Worm (Caenorhabditis elegans) whole organism, L4 larva: ENCODE results near the gene T28C6.10.
"Not testable (repeated sequence)": the region's sequence is repeated elsewhere in the genome, so short reads cannot be mapped to it uniquely, and the experiment has no call there.

Source experiments
- R02D3.7 ChIP-seq: fragments of 150-350 bp; sonication (generic microtip); optimal IDR thresholded peaks from 3 replicates; lab custom pipeline; 2014; ENCODE audit warnings: missing biosample characterization, missing genetic modification characterization
- T20F7.1 ChIP-seq: fragments of 200-800 bp; sonication (Bioruptor generic); optimal IDR thresholded peaks from 2 replicates; lab custom pipeline; 2018; ENCODE audit warnings: mild to moderate bottlenecking, missing genetic modification characterization, missing compliant biosample characterization
- Y5F2A.4 ChIP-seq: fragments of 200-800 bp; sonication (Bioruptor generic); optimal IDR thresholded peaks from 2 replicates; lab custom pipeline; 2018; ENCODE audit warnings: mild to moderate bottlenecking, missing genetic modification characterization, missing compliant biosample characterization
- Y75B8A.6 ChIP-seq: fragments of 200-800 bp; sonication (Bioruptor generic); IDR thresholded peaks from 2 replicates; pipeline ENCODE4 v1.3.6; 2022; ENCODE audit warnings: missing genetic modification reagents, missing genetic modification characterization, missing compliant biosample characterization
- ZK546.5 ChIP-seq, 2 experiments: sonication (generic microtip); optimal IDR thresholded peaks; 2 replicates each; lab custom pipeline; 2017; ENCODE audit warnings: missing biosample characterization in 2 of 2, missing genetic modification characterization in 2 of 2
- aly-2 ChIP-seq: sonication (generic microtip); optimal IDR thresholded peaks from 2 replicates; lab custom pipeline; 2018; ENCODE audit warnings: missing biosample characterization, missing genetic modification characterization
- attf-4 ChIP-seq: sonication (generic microtip); optimal IDR thresholded peaks from 3 replicates; lab custom pipeline; 2017; ENCODE audit warnings: missing biosample characterization, missing genetic modification characterization
- ceh-20 ChIP-seq: fragments of 200-800 bp; sonication (Bioruptor generic); IDR thresholded peaks from 2 replicates; pipeline ENCODE4 v1.3.6; 2022; ENCODE audit warnings: missing genetic modification reagents, missing genetic modification characterization, missing compliant biosample characterization
- ceh-32 ChIP-seq: sonication (generic microtip); optimal IDR thresholded peaks from 2 replicates; lab custom pipeline; 2016; ENCODE audit warnings: mild to moderate bottlenecking, missing genetic modification characterization, missing compliant biosample characterization; ENCODE audit not compliant: poor library complexity
- ceh-44 ChIP-seq: fragments of 200-800 bp; sonication (Bioruptor generic); IDR thresholded peaks from 2 replicates; pipeline ENCODE4 v1.3.6; 2022; ENCODE audit warnings: missing genetic modification reagents, missing genetic modification characterization, missing compliant biosample characterization
- cey-2 ChIP-seq: sonication (generic microtip); optimal IDR thresholded peaks from 3 replicates; lab custom pipeline; 2017; ENCODE audit warnings: missing genetic modification characterization, mild to moderate bottlenecking, missing compliant biosample characterization, antibody characterized with exemption, borderline replicate concordance; ENCODE audit not compliant: insufficient read depth
- daf-16 ChIP-seq, 3 experiments: sonication (generic microtip); optimal IDR thresholded peaks; 2 replicates each; lab custom pipeline; 2016 to 2017; ENCODE audit warnings: missing genetic modification characterization in 3 of 3, missing genetic modification reagents in 3 of 3, mild to moderate bottlenecking in 2 of 3, missing compliant biosample characterization in 2 of 3, missing biosample characterization in 1 of 3, moderate library complexity in 1 of 3
- hlh-11 ChIP-seq: fragments of 200-800 bp; sonication (Bioruptor generic); optimal IDR thresholded peaks from 2 replicates; lab custom pipeline; 2018; ENCODE audit warnings: mild to moderate bottlenecking, missing genetic modification characterization, missing compliant biosample characterization
- lim-7 ChIP-seq: fragments of 200-800 bp; sonication (Bioruptor generic); IDR thresholded peaks from 2 replicates; pipeline ENCODE4 v1.3.6; 2022; ENCODE audit warnings: missing genetic modification characterization, missing compliant biosample characterization
- lin-38 ChIP-seq: fragments of 200-800 bp; sonication (Bioruptor generic); IDR thresholded peaks from 2 replicates; pipeline ENCODE4 v1.3.6; 2022; ENCODE audit warnings: missing genetic modification reagents, missing genetic modification characterization, missing compliant biosample characterization
- lir-3 ChIP-seq: sonication (generic microtip); optimal IDR thresholded peaks from 2 replicates; lab custom pipeline; 2016; ENCODE audit warnings: mild to moderate bottlenecking, missing genetic modification characterization, missing compliant biosample characterization
- mxl-2 ChIP-seq: fragments of 200-800 bp; sonication (Bioruptor generic); conservative IDR thresholded peaks from 2 replicates; pipeline ENCODE4 v1.3.6; 2022; ENCODE audit warnings: missing genetic modification reagents, missing genetic modification characterization, missing compliant biosample characterization
- mxl-3 ChIP-seq: fragments of 200-800 bp; sonication (Bioruptor generic); optimal IDR thresholded peaks from 2 replicates; lab custom pipeline; 2018; ENCODE audit warnings: mild to moderate bottlenecking, missing genetic modification characterization, missing compliant biosample characterization
- nhr-25 ChIP-seq: sonication (generic microtip); optimal IDR thresholded peaks from 2 replicates; lab custom pipeline; 2017; ENCODE audit warnings: missing genetic modification characterization, mild to moderate bottlenecking, missing compliant biosample characterization, antibody characterized with exemption, moderate library complexity, borderline replicate concordance; ENCODE audit not compliant: insufficient read depth
- nhr-28 ChIP-seq: fragments of 150-350 bp; optimal IDR thresholded peaks from 2 replicates; lab custom pipeline; 2014; ENCODE audit warnings: missing biosample characterization, missing genetic modification characterization
- nhr-42 ChIP-seq: fragments of 200-800 bp; sonication (Bioruptor generic); IDR thresholded peaks from 2 replicates; pipeline ENCODE4 v1.3.6; 2022; ENCODE audit warnings: missing genetic modification characterization, missing compliant biosample characterization
- nhr-48 ChIP-seq: sonication (generic microtip); optimal IDR thresholded peaks from 2 replicates; lab custom pipeline; 2016; ENCODE audit warnings: mild to moderate bottlenecking, missing genetic modification characterization, missing compliant biosample characterization
- pha-4 ChIP-seq, 2 experiments: fragments of 150-350 bp in 1 of 2; fragments of 200-800 bp in 1 of 2; sonication (Bioruptor generic) in 1 of 2; IDR thresholded peaks in 1 of 2; optimal IDR thresholded peaks in 1 of 2; 2 replicates each; pipeline versions ENCODE4 v1.3.6 to Lab custom; 2014 to 2022; ENCODE audit warnings: missing genetic modification characterization in 2 of 2, missing genetic modification reagents in 2 of 2, missing biosample characterization in 1 of 2, missing compliant biosample characterization in 1 of 2
- sdz-12 ChIP-seq: fragments of 200-800 bp; sonication (Bioruptor generic); optimal IDR thresholded peaks from 2 replicates; lab custom pipeline; 2018; ENCODE audit warnings: mild to moderate bottlenecking, missing genetic modification characterization, missing compliant biosample characterization
- snpc-4 ChIP-seq: fragments of 150-350 bp; optimal IDR thresholded peaks from 2 replicates; lab custom pipeline; 2014; ENCODE audit warnings: missing biosample characterization, missing genetic modification characterization
- spr-3 ChIP-seq: fragments of 200-800 bp; sonication (Bioruptor generic); optimal IDR thresholded peaks from 2 replicates; lab custom pipeline; 2018; ENCODE audit warnings: mild to moderate bottlenecking, missing genetic modification characterization, missing compliant biosample characterization
- tag-97 ChIP-seq: fragments of 200-800 bp; sonication (Bioruptor generic); IDR thresholded peaks from 2 replicates; pipeline ENCODE4 v1.3.6; 2022; ENCODE audit warnings: missing genetic modification characterization, missing compliant biosample characterization
- tra-1 ChIP-seq: fragments of 200-800 bp; sonication (Bioruptor generic); IDR thresholded peaks from 2 replicates; pipeline ENCODE4 v1.3.6; 2022; ENCODE audit warnings: missing genetic modification reagents, missing genetic modification characterization, missing compliant biosample characterization
- zfp-2 ChIP-seq: sonication (generic microtip); optimal IDR thresholded peaks from 2 replicates; lab custom pipeline; 2016; ENCODE audit warnings: mild to moderate bottlenecking, missing genetic modification characterization, missing compliant biosample characterization
- zfp-3 ChIP-seq: fragments of 200-800 bp; sonication (Bioruptor generic); conservative IDR thresholded peaks from 2 replicates; pipeline ENCODE4 v1.3.6; 2022; ENCODE audit warnings: missing genetic modification reagents, missing genetic modification characterization, missing compliant biosample characterization
- ztf-11 ChIP-seq: fragments of 150-350 bp; optimal IDR thresholded peaks from 2 replicates; lab custom pipeline; 2014; ENCODE audit warnings: missing biosample characterization, missing genetic modification characterization
- ztf-7 ChIP-seq: fragments of 150-350 bp; optimal IDR thresholded peaks from 2 replicates; lab custom pipeline; 2014; ENCODE audit warnings: missing biosample characterization, missing genetic modification characterization

The T28C6.10 gene

ce11 chrIV:8782172-8782571, 35.6 kb upstream of the T28C6.10 start (continued):
- TF ChIP-seq pha-4 (GFP tag; IDR thresholded peaks at IDR 0.05; lab: Robert Waterston, UW), result no peak
- TF ChIP-seq pha-4 (tag; optimal IDR thresholded peaks at IDR 0.05; lab: Kevin White, UChicago), result peak; percentile 34
- no peak for TF ChIP-seq daf-16 (GFP tag; optimal IDR thresholded peaks at IDR 0.05; lab: Kevin White, UChicago)
- TF ChIP-seq daf-16 (tag; optimal IDR thresholded peaks at IDR 0.05; lab: Kevin White, UChicago), result peak; percentile 75
- TF ChIP-seq ceh-20, result 0 out of 2 replicates have a peak, but pooled peaks have one; percentile 32
- TF ChIP-seq nhr-28, result peak; percentile 82
- TF ChIP-seq ceh-44 (GFP tag; lab: Robert Waterston, UW), result no peak
- no peak for TF ChIP-seq tra-1 (GFP tag; lab: Robert Waterston, UW)
- TF ChIP-seq R02D3.7, result no peak
- no peak for TF ChIP-seq zfp-3 (GFP tag; lab: Robert Waterston, UW)
- TF ChIP-seq sdz-12 (GFP tag; lab: Kevin White, UChicago), result no peak
- no peak for TF ChIP-seq snpc-4
- TF ChIP-seq lim-7, result no peak
- no peak for TF ChIP-seq Y75B8A.6 (GFP tag; lab: Robert Waterston, UW)
- no peak for TF ChIP-seq aly-2
- no peak for TF ChIP-seq ztf-7 (tag; lab: Kevin White, UChicago)
- TF ChIP-seq nhr-25 (tag; lab: Kevin White, UChicago), result peak; percentile 78
- no peak for TF ChIP-seq nhr-42
- peak; percentile 98 for TF ChIP-seq hlh-11 (tag; lab: Kevin White, UChicago)
- TF ChIP-seq spr-3 (GFP tag; lab: Kevin White, UChicago), result no peak
- no peak for TF ChIP-seq lin-38 (GFP tag; lab: Robert Waterston, UW)
- no peak for TF ChIP-seq tag-97 (GFP tag; lab: Robert Waterston, UW)
- TF ChIP-seq lir-3 (tag; lab: Kevin White, UChicago), result no peak
- TF ChIP-seq attf-4 (tag; lab: Kevin White, UChicago), result no peak
- TF ChIP-seq T20F7.1 (GFP tag; lab: Kevin White, UChicago), result no peak
- TF ChIP-seq, all 104 proteins: peak for 22

ce11 chrIV:8784855-8785327, 32.8 kb upstream of the T28C6.10 start, which contains the start of gene C33D9.13:
C33D9.13 (minus strand) TSS chrIV:8785277.
- no peak for TF ChIP-seq lir-3 (tag; lab: Kevin White, UChicago)
- TF ChIP-seq ztf-11 (tag; lab: Kevin White, UChicago), result no peak
- no peak for TF ChIP-seq zfp-2 (tag; lab: Kevin White, UChicago)
- no peak for TF ChIP-seq lin-38 (GFP tag; lab: Robert Waterston, UW)
- TF ChIP-seq cey-2, result no peak
- TF ChIP-seq nhr-48 (tag; lab: Kevin White, UChicago), result no peak

ce11 chrIV:8786654-8787053, 31.1 kb upstream of the T28C6.10 start, which contains the start of gene C33D9.8:
C33D9.8 (minus strand) TSS chrIV:8786752.
- TF ChIP-seq ztf-7 (tag; lab: Kevin White, UChicago) (no peak), daf-16 (GFP tag; optimal IDR thresholded peaks at IDR 0.05; lab: Kevin White, UChicago) (no peak), daf-16 (tag; optimal IDR thresholded peaks at IDR 0.05; lab: Kevin White, UChicago) (peak; percentile 24)
- TF ChIP-seq, all 104 proteins: peak for 1

- TF ChIP-seq Y5F2A.4 (GFP tag; lab: Kevin White, UChicago); spr-3 (GFP tag; lab: Kevin White, UChicago); mxl-2 (GFP tag; lab: Robert Waterston, UW): not testable (repeated sequence)
These were observed 29.7 kb upstream of the T28C6.10 start, which contains the start of gene C33D9.10 for ce11 chrIV:8788048-8788447. C33D9.10 (minus strand) TSS chrIV:8788148.

- no peak for TF ChIP-seq ceh-32 (tag; lab: Kevin White, UChicago)
- no peak for TF ChIP-seq ZK546.5 (tag; optimal IDR thresholded peaks at IDR 0.05; lab: Kevin White, UChicago)
- no peak for TF ChIP-seq tag-97 (GFP tag; lab: Robert Waterston, UW)
- TF ChIP-seq mxl-3 (GFP tag; lab: Kevin White, UChicago), result no peak
These were observed 27.6 kb upstream of the T28C6.10 start, which contains the start of gene sru-35 for ce11 chrIV:8790144-8790543. sru-35 (minus strand) TSS chrIV:8790244.
